Fruit fly (Drosophila melanogaster): ENCODE results near the gene CG1737.

DNA sequence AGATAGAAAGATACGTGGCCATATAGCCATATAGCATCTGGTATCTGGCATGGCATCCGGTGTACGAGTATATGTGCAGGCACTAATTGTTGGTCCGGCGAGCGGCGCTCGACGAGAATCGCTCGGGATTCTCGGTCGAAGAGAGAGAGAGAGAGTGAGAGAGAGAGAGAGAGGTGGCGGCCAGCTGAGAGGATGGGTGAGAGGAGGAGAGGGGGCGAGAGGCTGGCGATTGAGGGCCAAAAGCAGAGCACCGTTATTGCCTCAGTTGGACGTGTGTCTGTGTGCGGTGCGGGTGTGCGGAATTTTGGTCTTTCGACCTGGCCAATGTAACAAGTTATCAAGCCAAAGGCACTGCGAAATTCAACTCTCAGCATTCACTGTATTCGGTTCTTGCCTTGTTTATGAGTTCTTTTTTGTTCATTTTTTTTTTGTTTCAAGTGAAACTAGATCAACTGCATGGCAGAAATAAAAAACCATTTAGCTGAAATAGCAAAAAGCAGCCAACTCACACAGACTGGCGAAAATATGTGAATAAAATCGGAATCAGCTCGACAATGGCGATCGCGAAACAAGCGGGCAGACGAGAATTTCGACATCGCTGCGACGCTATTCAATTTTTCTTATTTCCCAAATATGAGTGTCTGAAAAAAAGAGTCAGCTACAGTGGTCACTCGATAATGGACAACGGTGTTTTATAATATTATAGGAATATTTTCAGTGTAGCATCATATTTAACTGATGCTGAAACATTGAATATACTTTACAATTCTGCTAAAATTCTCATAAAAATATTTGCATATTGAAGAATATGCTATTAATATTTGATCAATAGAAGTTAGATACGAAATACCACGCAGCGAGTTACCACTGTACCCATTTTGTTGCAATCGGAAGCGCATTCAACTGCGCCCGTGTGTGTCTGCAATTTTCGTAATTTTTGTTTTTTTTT lies 22.6 kb downstream of the CG1737 start:
- TF ChIP-seq Pif1B (GFP tag; optimal IDR thresholded peaks at IDR 0.05) (no peak), CG8159 (tag; optimal IDR thresholded peaks at IDR 0.05) (no peak), Pif1A (GFP tag; optimal IDR thresholded peaks at IDR 0.05) (no peak), CG14655 (GFP tag; optimal IDR thresholded peaks at IDR 0.05) (no peak), CG4496 (GFP tag; IDR thresholded peaks at IDR 0.05) (peak; percentile 39; the same call in 1 of the 3 replicates), fd96Ca (GFP tag; IDR thresholded peaks at IDR 0.05) (0 out of 3 replicates have a peak, but pooled peaks have one; percentile 17), CG34367 (tag; optimal IDR thresholded peaks at IDR 0.05) (no peak), CG9948 (tag; optimal IDR thresholded peaks at IDR 0.05) (no peak), D1 (tag; optimal IDR thresholded peaks at IDR 0.05) (no peak), Ets98B (GFP tag; IDR thresholded peaks at IDR 0.05) (peak; percentile 7), Snoo (tag; optimal IDR thresholded peaks at IDR 0.05) (no peak)

Data from whole organism, pupa.